Fruit fly (Drosophila melanogaster) whole organism, embryonic: Measurements from ENCODE around the gene Pino.

Experiments
- B-H2 ChIP-seq: fragments of 200-800 bp; sonication (Bioruptor generic); optimal IDR thresholded peaks from 2 replicates; lab custom pipeline; 2018; ENCODE audit warnings: missing biosample characterization, mild to moderate bottlenecking, missing genetic modification characterization
- CG10267 ChIP-seq: fragments of 200-800 bp; sonication (Bioruptor generic); optimal IDR thresholded peaks from 2 replicates; lab custom pipeline; 2018; ENCODE audit warnings: missing biosample characterization, mild to moderate bottlenecking, missing genetic modification characterization, moderate library complexity
- CG10321 ChIP-seq: fragments of 200-800 bp; sonication (Bioruptor generic); IDR thresholded peaks from 2 replicates; pipeline ENCODE4 v1.3.6; 2022; ENCODE audit warnings: missing biosample characterization, missing genetic modification characterization
- CG10462 ChIP-seq: fragments of 200-800 bp; sonication (Bioruptor generic); optimal IDR thresholded peaks from 2 replicates; lab custom pipeline; 2016; ENCODE audit warnings: missing biosample characterization, missing genetic modification characterization
- CG10654 ChIP-seq: fragments of 200-800 bp; sonication (Bioruptor generic); optimal IDR thresholded peaks from 2 replicates; lab custom pipeline; 2016; ENCODE audit warnings: missing biosample characterization, missing genetic modification characterization
- CG11085 ChIP-seq: fragments of 200-800 bp; sonication (Bioruptor generic); IDR thresholded peaks from 2 replicates; pipeline ENCODE4 v1.3.6; 2022; ENCODE audit warnings: missing biosample characterization, missing genetic modification characterization
- CG11398 ChIP-seq: fragments of 200-800 bp; sonication (Bioruptor generic); optimal IDR thresholded peaks from 2 replicates; lab custom pipeline; 2016; ENCODE audit warnings: missing biosample characterization, missing genetic modification characterization
- CG14965 ChIP-seq: fragments of 200-800 bp; sonication (Bioruptor generic); optimal IDR thresholded peaks from 2 replicates; lab custom pipeline; 2016; ENCODE audit warnings: missing biosample characterization, missing genetic modification characterization, borderline replicate concordance
- CG16779 ChIP-seq: fragments of 200-800 bp; sonication (Bioruptor generic); IDR thresholded peaks from 2 replicates; pipeline ENCODE4 v1.3.6; 2022; ENCODE audit warnings: missing biosample characterization, missing genetic modification characterization
- CG2116 ChIP-seq: fragments of 200-800 bp; sonication (Bioruptor generic); optimal IDR thresholded peaks from 3 replicates; lab custom pipeline; 2018; ENCODE audit warnings: missing biosample characterization, mild to moderate bottlenecking, missing genetic modification characterization
- CG3163 ChIP-seq: fragments of 200-800 bp; sonication (Bioruptor generic); optimal IDR thresholded peaks from 3 replicates; lab custom pipeline; 2016; ENCODE audit warnings: missing biosample characterization, missing genetic modification characterization
- CG32767 ChIP-seq: fragments of 200-800 bp; sonication (Bioruptor generic); IDR thresholded peaks from 2 replicates; pipeline ENCODE4 v1.3.6; 2022; ENCODE audit warnings: missing biosample characterization, missing genetic modification characterization
- CG4328 ChIP-seq: fragments of 200-800 bp; sonication (Bioruptor generic); optimal IDR thresholded peaks from 3 replicates; lab custom pipeline; 2017; ENCODE audit warnings: missing biosample characterization, missing genetic modification reagents, missing genetic modification characterization
- CG5245 ChIP-seq: fragments of 200-800 bp; sonication (Bioruptor generic); optimal IDR thresholded peaks from 3 replicates; lab custom pipeline; 2016; ENCODE audit warnings: missing biosample characterization, missing genetic modification characterization
- CG6854 ChIP-seq: fragments of 200-800 bp; sonication (Bioruptor generic); optimal IDR thresholded peaks from 3 replicates; lab custom pipeline; 2017; ENCODE audit warnings: missing biosample characterization, mild to moderate bottlenecking, missing genetic modification characterization
- CG7271 ChIP-seq: fragments of 200-800 bp; sonication (Bioruptor generic); optimal IDR thresholded peaks from 2 replicates; lab custom pipeline; 2018; ENCODE audit warnings: missing biosample characterization, mild to moderate bottlenecking, missing genetic modification characterization, moderate library complexity
- CG7372 ChIP-seq: fragments of 200-800 bp; sonication (Bioruptor generic); IDR thresholded peaks from 2 replicates; pipeline ENCODE4 v1.3.6; 2022; ENCODE audit warnings: missing biosample characterization, missing genetic modification characterization
- CG7745 ChIP-seq: fragments of 200-800 bp; sonication (Bioruptor generic); optimal IDR thresholded peaks from 2 replicates; lab custom pipeline; 2018; ENCODE audit warnings: missing biosample characterization, mild to moderate bottlenecking, missing genetic modification characterization, moderate library complexity
- CrebB ChIP-seq: fragments of 200-800 bp; sonication (Bioruptor generic); optimal IDR thresholded peaks from 3 replicates; lab custom pipeline; 2018; ENCODE audit warnings: missing biosample characterization, mild to moderate bottlenecking, missing genetic modification characterization
- E2f1 ChIP-seq: fragments of 200-800 bp; sonication (Bioruptor generic); IDR thresholded peaks from 2 replicates; pipeline ENCODE4 v1.3.6; 2022; ENCODE audit warnings: missing biosample characterization, missing genetic modification characterization
- E2f2 ChIP-seq: fragments of 200-800 bp; sonication (Bioruptor generic); IDR thresholded peaks from 2 replicates; pipeline ENCODE4 v1.3.6; 2022; ENCODE audit warnings: missing biosample characterization, missing genetic modification characterization
- Elba2 ChIP-seq: fragments of 200-800 bp; sonication (Bioruptor generic); optimal IDR thresholded peaks from 3 replicates; lab custom pipeline; 2016; ENCODE audit warnings: missing biosample characterization, missing genetic modification characterization
- HLH54F ChIP-seq: fragments of 200-800 bp; sonication (Bioruptor generic); optimal IDR thresholded peaks from 3 replicates; lab custom pipeline; 2016; ENCODE audit warnings: missing biosample characterization, missing genetic modification characterization
- Lim3 ChIP-seq: fragments of 200-800 bp; sonication (Bioruptor generic); IDR thresholded peaks from 2 replicates; pipeline ENCODE4 v1.3.6; 2022; ENCODE audit warnings: missing biosample characterization, missing genetic modification characterization
- MTF-1 ChIP-seq: fragments of 200-800 bp; sonication (Bioruptor generic); optimal IDR thresholded peaks from 2 replicates; lab custom pipeline; 2018; ENCODE audit warnings: missing biosample characterization, mild to moderate bottlenecking, missing genetic modification characterization, borderline replicate concordance
- Mad ChIP-seq: fragments of 200-800 bp; sonication (Bioruptor generic); optimal IDR thresholded peaks from 2 replicates; lab custom pipeline; 2016; ENCODE audit warnings: missing biosample characterization, missing genetic modification characterization
- Myb ChIP-seq: fragments of 200-800 bp; sonication (Bioruptor generic); optimal IDR thresholded peaks from 2 replicates; lab custom pipeline; 2016; ENCODE audit warnings: missing biosample characterization, missing genetic modification characterization
- NC2β ChIP-seq: fragments of 200-800 bp; sonication (Bioruptor generic); optimal IDR thresholded peaks from 2 replicates; lab custom pipeline; 2016; ENCODE audit warnings: missing biosample characterization, missing genetic modification characterization
- Side ChIP-seq: fragments of 200-800 bp; sonication (Bioruptor generic); optimal IDR thresholded peaks from 2 replicates; lab custom pipeline; 2016; ENCODE audit warnings: missing biosample characterization, missing genetic modification characterization
- YL-1 ChIP-seq: fragments of 200-800 bp; sonication (Bioruptor generic); optimal IDR thresholded peaks from 3 replicates; lab custom pipeline; 2017; ENCODE audit warnings: missing biosample characterization, mild to moderate bottlenecking, missing genetic modification characterization
- amos ChIP-seq: fragments of 200-800 bp; sonication (Bioruptor generic); IDR thresholded peaks from 2 replicates; pipeline ENCODE4 v1.3.6; 2022; ENCODE audit warnings: missing biosample characterization, missing genetic modification characterization; ENCODE audit not compliant: partially characterized antibody
- az2 ChIP-seq: fragments of 200-800 bp; sonication (Bioruptor generic); optimal IDR thresholded peaks from 3 replicates; lab custom pipeline; 2016; ENCODE audit warnings: missing biosample characterization, missing genetic modification characterization
- cwo ChIP-seq: fragments of 200-800 bp; sonication (Bioruptor generic); optimal IDR thresholded peaks from 3 replicates; lab custom pipeline; 2017; ENCODE audit warnings: missing biosample characterization, missing genetic modification characterization, mild to moderate bottlenecking, moderate library complexity, missing genetic modification reagents
- dm ChIP-seq: fragments of 200-800 bp; sonication (Bioruptor generic); optimal IDR thresholded peaks from 3 replicates; lab custom pipeline; 2016; ENCODE audit warnings: missing biosample characterization, missing genetic modification characterization
- dmrt99B ChIP-seq: fragments of 200-800 bp; sonication (Bioruptor generic); optimal IDR thresholded peaks from 2 replicates; lab custom pipeline; 2018; ENCODE audit warnings: missing biosample characterization, mild to moderate bottlenecking, missing genetic modification characterization, moderate library complexity
- ems ChIP-seq: fragments of 200-800 bp; sonication (Bioruptor generic); optimal IDR thresholded peaks from 3 replicates; lab custom pipeline; 2016; ENCODE audit warnings: missing biosample characterization, missing genetic modification characterization
- en ChIP-seq: fragments of 200-800 bp; sonication (Bioruptor generic); optimal IDR thresholded peaks from 2 replicates; lab custom pipeline; 2016; ENCODE audit warnings: missing biosample characterization, missing genetic modification characterization
- ewg ChIP-seq: fragments of 200-800 bp; sonication (Bioruptor generic); optimal IDR thresholded peaks from 3 replicates; lab custom pipeline; 2017; ENCODE audit warnings: mild to moderate bottlenecking, missing biosample characterization, missing genetic modification reagents, missing genetic modification characterization
- gsb-n ChIP-seq: fragments of 200-800 bp; sonication (Bioruptor generic); optimal IDR thresholded peaks from 3 replicates; lab custom pipeline; 2018; ENCODE audit warnings: missing biosample characterization, mild to moderate bottlenecking, missing genetic modification characterization
- ind ChIP-seq: fragments of 200-800 bp; sonication (Bioruptor generic); optimal IDR thresholded peaks from 3 replicates; lab custom pipeline; 2016; ENCODE audit warnings: missing biosample characterization, missing genetic modification characterization
- jigr1 ChIP-seq: fragments of 200-800 bp; sonication (Bioruptor generic); IDR thresholded peaks from 3 replicates; pipeline ENCODE4 v1.3.6; 2022; ENCODE audit warnings: missing biosample characterization, missing genetic modification characterization
- lab ChIP-seq: fragments of 200-800 bp; sonication (Bioruptor generic); optimal IDR thresholded peaks from 3 replicates; lab custom pipeline; 2017; ENCODE audit warnings: missing biosample characterization, missing genetic modification characterization, mild to moderate bottlenecking, moderate library complexity, missing genetic modification reagents
- lov ChIP-seq, 2 experiments: fragments of 200-800 bp in 1 of 2; fragments of >200 bp in 1 of 2; sonication (Bioruptor generic) in 1 of 2; IDR thresholded peaks in 1 of 2; optimal IDR thresholded peaks in 1 of 2; 2 replicates in 1 of 2; 3 replicates in 1 of 2; pipeline versions ENCODE4 v1.3.6 to Lab custom; 2017 to 2022; ENCODE audit warnings: missing biosample characterization in 1 of 2, missing genetic modification characterization in 1 of 2
- luna ChIP-seq: fragments of 200-800 bp; sonication (Bioruptor generic); optimal IDR thresholded peaks from 2 replicates; lab custom pipeline; 2016; ENCODE audit warnings: missing biosample characterization, missing genetic modification characterization
- onecut ChIP-seq: fragments of 200-800 bp; sonication (Bioruptor generic); IDR thresholded peaks from 2 replicates; pipeline ENCODE4 v1.3.6; 2022; ENCODE audit warnings: missing biosample characterization, missing genetic modification characterization
- otp ChIP-seq: fragments of 200-800 bp; sonication (Bioruptor generic); IDR thresholded peaks from 3 replicates; pipeline ENCODE4, ENCODE4 v1.3.6; 2022; ENCODE audit warnings: missing biosample characterization, missing genetic modification characterization
- run ChIP-seq: fragments of 200-800 bp; sonication (Bioruptor generic); optimal IDR thresholded peaks from 3 replicates; lab custom pipeline; 2018; ENCODE audit warnings: missing biosample characterization, mild to moderate bottlenecking, missing genetic modification characterization
- sim ChIP-seq: fragments of 200-800 bp; sonication (Bioruptor generic); IDR thresholded peaks from 2 replicates; pipeline ENCODE4 v1.3.6; 2022; ENCODE audit warnings: missing biosample characterization, missing genetic modification characterization
- sug ChIP-seq: fragments of 200-800 bp; optimal IDR thresholded peaks from 2 replicates; lab custom pipeline; 2019; ENCODE audit warnings: missing biosample characterization, mild to moderate bottlenecking, missing genetic modification characterization, moderate library complexity
- trem ChIP-seq: fragments of 200-800 bp; optimal IDR thresholded peaks from 3 replicates; lab custom pipeline; 2019; ENCODE audit warnings: missing biosample characterization, mild to moderate bottlenecking, missing genetic modification characterization, moderate library complexity
- vnd ChIP-seq: fragments of 200-800 bp; sonication (Bioruptor generic); IDR thresholded peaks from 3 replicates; pipeline ENCODE4 v1.3.6; 2022; ENCODE audit warnings: missing biosample characterization, missing genetic modification characterization; ENCODE audit not compliant: partially characterized antibody
- wor ChIP-seq: fragments of 200-800 bp; sonication (Bioruptor generic); IDR thresholded peaks from 2 replicates; pipeline ENCODE4 v1.3.6; 2022; ENCODE audit warnings: missing biosample characterization, missing genetic modification characterization

The Pino gene

DNA sequence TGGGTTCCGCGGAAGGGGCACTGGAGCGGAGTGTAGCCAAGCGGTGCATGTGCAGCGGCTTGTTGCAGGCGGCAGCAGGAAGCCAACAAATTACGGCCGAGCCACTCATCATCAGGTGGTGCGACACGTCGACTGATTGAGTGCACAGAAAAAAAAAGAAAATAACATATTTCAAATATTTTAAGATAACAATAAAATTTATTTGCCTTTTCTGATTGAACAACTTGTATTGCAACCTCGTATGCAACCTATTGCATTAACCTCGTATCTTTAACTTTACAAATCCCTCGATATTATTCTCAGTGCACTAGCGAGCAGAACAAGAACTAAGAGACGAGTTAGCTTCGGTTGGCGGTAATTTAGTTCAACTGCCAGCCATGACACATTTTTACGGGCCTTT is 58.4 kb downstream of the Pino start (continued):
- TF ChIP-seq CG10654 (no peak), CG7271 (no peak), Mad (GFP tag; lab: Kevin White, UChicago) (no peak), lov (optimal IDR thresholded peaks at IDR 0.05; lab: Kevin White, UChicago) (no peak), lov (GFP tag; IDR thresholded peaks at IDR 0.05; lab: Robert Waterston, UW) (0 out of 3 replicates have a peak, but pooled peaks have one; percentile 28), E2f1 (GFP tag; lab: Robert Waterston, UW) (no peak), cwo (no peak), E2f2 (GFP tag; lab: Robert Waterston, UW) (no peak), ewg (GFP tag; lab: Kevin White, UChicago) (no peak), CG6854 (GFP tag; lab: Kevin White, UChicago) (no peak), CG5245 (GFP tag; lab: Kevin White, UChicago) (peak; percentile 3), Side (GFP tag; lab: Kevin White, UChicago) (no peak), YL-1 (GFP tag; lab: Kevin White, UChicago) (no peak), ems (GFP tag; lab: Kevin White, UChicago) (no peak), CG11085 (GFP tag; lab: Robert Waterston, UW) (no peak), jigr1 (no peak), dmrt99B (tag; lab: Kevin White, UChicago) (peak; percentile 28), sim (GFP tag; lab: Robert Waterston, UW) (no peak), CG32767 (no peak), CG7372 (no peak), HLH54F (GFP tag; lab: Kevin White, UChicago) (no peak), otp (GFP tag; lab: Robert Waterston, UW) (no peak), vnd (no peak), CG3163 (GFP tag; lab: Kevin White, UChicago) (no peak), CG10462 (GFP tag; lab: Kevin White, UChicago) (no peak), en (GFP tag; lab: Kevin White, UChicago) (no peak), MTF-1 (no peak), CG4328 (GFP tag; lab: Kevin White, UChicago) (no peak), CG10267 (peak; percentile 15), amos (GFP tag; lab: Robert Waterston, UW) (no peak), CG10321 (GFP tag; lab: Robert Waterston, UW) (no peak), az2 (GFP tag; lab: Kevin White, UChicago) (no peak), B-H2 (no peak), wor (GFP tag; lab: Robert Waterston, UW) (0 out of 2 replicates have a peak, but pooled peaks have one; percentile 28), luna (no peak), ind (peak; percentile 10), Lim3 (GFP tag; lab: Robert Waterston, UW) (no peak), gsb-n (tag; lab: Kevin White, UChicago) (peak; percentile 31), lab (GFP tag; lab: Kevin White, UChicago) (no peak), Myb (GFP tag; lab: Kevin White, UChicago) (no peak), CrebB (tag; lab: Kevin White, UChicago) (no peak), sug (tag; lab: Kevin White, UChicago) (no peak), run (no peak), CG14965 (GFP tag; lab: Kevin White, UChicago) (no peak), onecut (GFP tag; lab: Robert Waterston, UW) (no peak), CG2116 (GFP tag; lab: Kevin White, UChicago) (no peak), CG16779 (GFP tag; lab: Robert Waterston, UW) (no peak), CG11398 (GFP tag; lab: Kevin White, UChicago) (no peak), NC2β (no peak), CG7745 (tag; lab: Kevin White, UChicago) (no peak), trem (peak; percentile 9), dm (GFP tag; lab: Kevin White, UChicago) (no peak), Elba2 (GFP tag; lab: Kevin White, UChicago) (no peak)
